Fruit fly (Drosophila melanogaster) whole organism, embryonic: ENCODE measurements around the gene CG14036.

ENCODE experiments used
- Bdp1 ChIP-seq: fragments of 200-800 bp; sonication (Bioruptor generic); optimal IDR thresholded peaks from 3 replicates; lab custom pipeline; 2016; ENCODE audit warnings: missing biosample characterization, missing genetic modification characterization
- CG10321 ChIP-seq: fragments of 200-800 bp; sonication (Bioruptor generic); IDR thresholded peaks from 2 replicates; pipeline ENCODE4 v1.3.6; 2022; ENCODE audit warnings: missing biosample characterization, missing genetic modification characterization
- CG11456 ChIP-seq: fragments of 200-800 bp; sonication (Bioruptor generic); IDR thresholded peaks from 3 replicates; pipeline ENCODE4 v1.3.6; 2022; ENCODE audit warnings: missing biosample characterization, missing genetic modification characterization
- CG11695 ChIP-seq: fragments of 200-800 bp; sonication (Bioruptor generic); IDR thresholded peaks from 3 replicates; pipeline ENCODE4 v1.3.6; 2022; ENCODE audit warnings: missing biosample characterization, missing genetic modification characterization
- CG12104 ChIP-seq: fragments of 200-800 bp; sonication (Bioruptor generic); optimal IDR thresholded peaks from 3 replicates; lab custom pipeline; 2016; ENCODE audit warnings: missing biosample characterization, missing genetic modification characterization
- CG12236 ChIP-seq: fragments of 200-800 bp; sonication (Bioruptor generic); optimal IDR thresholded peaks from 2 replicates; lab custom pipeline; 2016; ENCODE audit warnings: missing biosample characterization, missing genetic modification characterization
- CG13287 ChIP-seq: fragments of 200-800 bp; sonication (Bioruptor generic); IDR thresholded peaks from 2 replicates; pipeline ENCODE4 v1.3.6; 2022; ENCODE audit warnings: missing biosample characterization, missing genetic modification characterization; ENCODE audit not compliant: partially characterized antibody
- CG14667 ChIP-seq: fragments of 200-800 bp; sonication (Bioruptor generic); IDR thresholded peaks from 2 replicates; pipeline ENCODE4 v1.3.6; 2022; ENCODE audit warnings: missing biosample characterization, missing genetic modification characterization
- CG14710 ChIP-seq: fragments of 200-800 bp; sonication (Bioruptor generic); optimal IDR thresholded peaks from 3 replicates; lab custom pipeline; 2019; ENCODE audit warnings: missing biosample characterization, mild to moderate bottlenecking, missing genetic modification characterization, moderate library complexity
- CG14860 ChIP-seq: fragments of 200-800 bp; sonication (Bioruptor generic); IDR thresholded peaks from 3 replicates; pipeline ENCODE4 v1.3.6; 2022; ENCODE audit warnings: missing biosample characterization, missing genetic modification characterization; ENCODE audit not compliant: partially characterized antibody
- CG18476 ChIP-seq: fragments of 200-800 bp; sonication (Bioruptor generic); optimal IDR thresholded peaks from 2 replicates; lab custom pipeline; 2016; ENCODE audit warnings: missing biosample characterization, mild to moderate bottlenecking, missing genetic modification characterization
- CG18764 ChIP-seq: fragments of 200-800 bp; sonication (Bioruptor generic); optimal IDR thresholded peaks from 3 replicates; lab custom pipeline; 2016; ENCODE audit warnings: missing biosample characterization, missing genetic modification characterization
- CG2875 ChIP-seq: fragments of 200-800 bp; sonication (Bioruptor generic); optimal IDR thresholded peaks from 2 replicates; lab custom pipeline; 2017; ENCODE audit warnings: missing biosample characterization, mild to moderate bottlenecking, missing genetic modification characterization, missing genetic modification reagents
- CG3407 ChIP-seq: fragments of 200-800 bp; sonication (Bioruptor generic); optimal IDR thresholded peaks from 2 replicates; lab custom pipeline; 2018; ENCODE audit warnings: missing biosample characterization, mild to moderate bottlenecking, missing genetic modification characterization
- CG34224 ChIP-seq: fragments of 200-800 bp; sonication (Bioruptor generic); IDR thresholded peaks from 3 replicates; pipeline ENCODE4 v1.3.6; 2022; ENCODE audit warnings: missing biosample characterization, missing genetic modification characterization; ENCODE audit not compliant: partially characterized antibody
- CG3726 ChIP-seq: fragments of 200-800 bp; sonication (Bioruptor generic); IDR thresholded peaks from 3 replicates; pipeline ENCODE4, ENCODE4 v1.3.6; 2022; ENCODE audit warnings: missing biosample characterization, missing genetic modification characterization
- CG8478 ChIP-seq: fragments of >200 bp; optimal IDR thresholded peaks from 2 replicates; lab custom pipeline; 2018
- CG8944 ChIP-seq: fragments of 200-800 bp; sonication (Bioruptor generic); optimal IDR thresholded peaks from 3 replicates; lab custom pipeline; 2016; ENCODE audit warnings: missing biosample characterization, missing genetic modification characterization
- CkIIα-i1 ChIP-seq: fragments of 200-800 bp; sonication (Bioruptor generic); IDR thresholded peaks from 2 replicates; pipeline ENCODE4 v1.3.6; 2022; ENCODE audit warnings: missing biosample characterization, missing genetic modification characterization
- CoRest ChIP-seq: fragments of 200-800 bp; sonication (Bioruptor generic); optimal IDR thresholded peaks from 3 replicates; lab custom pipeline; 2018; ENCODE audit warnings: missing biosample characterization, mild to moderate bottlenecking, missing genetic modification characterization, moderate library complexity
- Dek ChIP-seq: fragments of 200-800 bp; sonication (Bioruptor generic); optimal IDR thresholded peaks from 3 replicates; lab custom pipeline; 2019; ENCODE audit warnings: missing biosample characterization, mild to moderate bottlenecking, missing genetic modification characterization, moderate library complexity
- E2f2 ChIP-seq: fragments of 200-800 bp; sonication (Bioruptor generic); IDR thresholded peaks from 2 replicates; pipeline ENCODE4 v1.3.6; 2022; ENCODE audit warnings: missing biosample characterization, missing genetic modification characterization
- Ets65A ChIP-seq: fragments of 200-800 bp; sonication (Bioruptor generic); peaks from one replicate; lab custom pipeline; 2016; ENCODE audit warnings: missing biosample characterization, missing genetic modification characterization
- HHEX ChIP-seq: fragments of 200-800 bp; sonication (Bioruptor generic); optimal IDR thresholded peaks from 3 replicates; lab custom pipeline; 2017; ENCODE audit warnings: missing biosample characterization, mild to moderate bottlenecking, missing genetic modification characterization, missing genetic modification reagents
- Lhr ChIP-seq: fragments of 200-800 bp; sonication (Bioruptor generic); optimal IDR thresholded peaks from 3 replicates; lab custom pipeline; 2017; ENCODE audit warnings: mild to moderate bottlenecking, missing biosample characterization, missing genetic modification reagents, missing genetic modification characterization
- MTF-1 ChIP-seq: fragments of 200-800 bp; sonication (Bioruptor generic); optimal IDR thresholded peaks from 2 replicates; lab custom pipeline; 2018; ENCODE audit warnings: missing biosample characterization, mild to moderate bottlenecking, missing genetic modification characterization, borderline replicate concordance
- Meics ChIP-seq: fragments of 200-800 bp; sonication (Bioruptor generic); optimal IDR thresholded peaks from 2 replicates; lab custom pipeline; 2017; ENCODE audit warnings: missing biosample characterization, mild to moderate bottlenecking, missing genetic modification characterization
- Oaz ChIP-seq: fragments of 200-800 bp; sonication (Bioruptor generic); IDR thresholded peaks from 2 replicates; pipeline ENCODE4 v1.3.6; 2022; ENCODE audit warnings: missing biosample characterization, missing genetic modification characterization
- Spps ChIP-seq: fragments of 200-800 bp; sonication (Bioruptor generic); optimal IDR thresholded peaks from 2 replicates; lab custom pipeline; 2018; ENCODE audit warnings: missing biosample characterization, mild to moderate bottlenecking, missing genetic modification characterization
- Ssrp ChIP-seq: fragments of 200-800 bp; sonication (Bioruptor generic); optimal IDR thresholded peaks from 2 replicates; lab custom pipeline; 2018; ENCODE audit warnings: missing biosample characterization, mild to moderate bottlenecking, missing genetic modification characterization, moderate library complexity
- Trl ChIP-seq, 3 experiments: fragments of >200 bp in 2 of 3; fragments of 200-800 bp in 1 of 3; sonication (Bioruptor generic) in 1 of 3; optimal IDR thresholded peaks; 2 replicates in 1 of 3; 3 replicates in 2 of 3; lab custom pipeline; 2016 to 2017; ENCODE audit warnings: missing biosample characterization in 1 of 3, missing genetic modification characterization in 1 of 3
- ara ChIP-seq: fragments of 200-800 bp; sonication (Bioruptor generic); IDR thresholded peaks from 2 replicates; pipeline ENCODE4 v1.3.6; 2022; ENCODE audit warnings: missing biosample characterization, missing genetic modification characterization
- cato ChIP-seq: fragments of 200-800 bp; sonication (Bioruptor generic); optimal IDR thresholded peaks from 2 replicates; lab custom pipeline; 2016; ENCODE audit warnings: missing biosample characterization, missing genetic modification characterization, borderline replicate concordance
- caup ChIP-seq: fragments of 200-800 bp; sonication (Bioruptor generic); optimal IDR thresholded peaks from 3 replicates; lab custom pipeline; 2017; ENCODE audit warnings: missing biosample characterization, mild to moderate bottlenecking, missing genetic modification characterization, moderate library complexity; ENCODE audit not compliant: severe bottlenecking
- disco-r ChIP-seq: fragments of 200-800 bp; sonication (Bioruptor generic); optimal IDR thresholded peaks from 2 replicates; lab custom pipeline; 2016; ENCODE audit warnings: missing biosample characterization, missing genetic modification characterization
- fd96Cb ChIP-seq: fragments of 200-800 bp; sonication (Bioruptor generic); optimal IDR thresholded peaks from 2 replicates; lab custom pipeline; 2018; ENCODE audit warnings: missing biosample characterization, mild to moderate bottlenecking, missing genetic modification characterization, moderate library complexity
- insv ChIP-seq, 2 experiments: fragments of 200-800 bp; sonication (Bioruptor generic); optimal IDR thresholded peaks; 3 replicates each; lab custom pipeline; 2016 to 2018; ENCODE audit warnings: missing biosample characterization in 2 of 2, missing genetic modification characterization in 2 of 2
- knrl ChIP-seq: fragments of 200-800 bp; sonication (Bioruptor generic); IDR thresholded peaks from 3 replicates; pipeline ENCODE4 v1.3.6; 2022; ENCODE audit warnings: missing biosample characterization, missing genetic modification characterization; ENCODE audit not compliant: partially characterized antibody
- mam ChIP-seq: fragments of 200-800 bp; sonication (Bioruptor generic); optimal IDR thresholded peaks from 3 replicates; lab custom pipeline; 2016; ENCODE audit warnings: missing biosample characterization, missing genetic modification characterization
- mirr ChIP-seq: fragments of 200-800 bp; sonication (Bioruptor generic); optimal IDR thresholded peaks from 3 replicates; lab custom pipeline; 2018; ENCODE audit warnings: missing biosample characterization, mild to moderate bottlenecking, missing genetic modification characterization
- nerfin-2 ChIP-seq: fragments of 200-800 bp; sonication (Bioruptor generic); IDR thresholded peaks from 2 replicates; pipeline ENCODE4 v1.3.6; 2022; ENCODE audit warnings: missing biosample characterization, missing genetic modification characterization; ENCODE audit not compliant: partially characterized antibody
- onecut ChIP-seq: fragments of 200-800 bp; sonication (Bioruptor generic); IDR thresholded peaks from 2 replicates; pipeline ENCODE4 v1.3.6; 2022; ENCODE audit warnings: missing biosample characterization, missing genetic modification characterization
- pfk ChIP-seq: fragments of 200-800 bp; sonication (Bioruptor generic); optimal IDR thresholded peaks from 2 replicates; lab custom pipeline; 2018; ENCODE audit warnings: missing biosample characterization, mild to moderate bottlenecking, missing genetic modification characterization, moderate library complexity
- ranshi ChIP-seq: fragments of 200-800 bp; sonication (Bioruptor generic); IDR thresholded peaks from 2 replicates; pipeline ENCODE4 v1.3.6; 2022; ENCODE audit warnings: missing biosample characterization, missing genetic modification characterization
- ttk ChIP-seq: fragments of 200-800 bp; sonication (Bioruptor generic); IDR thresholded peaks from 2 replicates; pipeline ENCODE4 v2.1.2; 2022; ENCODE audit warnings: missing biosample characterization, missing genetic modification characterization
- vfl ChIP-seq: fragments of 200-800 bp; sonication (Bioruptor generic); optimal IDR thresholded peaks from 2 replicates; lab custom pipeline; 2016; ENCODE audit warnings: missing biosample characterization, missing genetic modification characterization
- wor ChIP-seq: fragments of 200-800 bp; sonication (Bioruptor generic); IDR thresholded peaks from 2 replicates; pipeline ENCODE4 v1.3.6; 2022; ENCODE audit warnings: missing biosample characterization, missing genetic modification characterization
- zen2 ChIP-seq: fragments of 200-800 bp; sonication (Bioruptor generic); IDR thresholded peaks from 3 replicates; pipeline ENCODE4 v1.3.6; 2022; ENCODE audit warnings: missing biosample characterization, missing genetic modification characterization; ENCODE audit not compliant: partially characterized antibody

The CG14036 gene

dm6 chr2L:5060952-5061478 is 6.2 kb upstream of the CG14036 start (continued):
- TF ChIP-seq knrl (GFP tag; lab: Robert Waterston, UW) (no peak), CG13287 (GFP tag; lab: Robert Waterston, UW) (0 out of 2 replicates have a peak, but pooled peaks have one; percentile 7), Meics (GFP tag; lab: Kevin White, UChicago) (peak; percentile 74), disco-r (peak; percentile 61), zen2 (GFP tag; lab: Robert Waterston, UW) (no peak), CG3726 (GFP tag; lab: Robert Waterston, UW) (0 out of 3 replicates have a peak, but pooled peaks have one; percentile 24), mam (GFP tag; lab: Kevin White, UChicago) (peak; percentile 88), CG14667 (GFP tag; lab: Robert Waterston, UW) (no peak), wor (GFP tag; lab: Robert Waterston, UW) (0 out of 2 replicates have a peak, but pooled peaks have one; percentile 19), ara (GFP tag; lab: Robert Waterston, UW) (peak; percentile 40; the same call in 1 of the 2 replicates), CG12104 (GFP tag; lab: Kevin White, UChicago) (peak; percentile 51), Oaz (GFP tag; lab: Robert Waterston, UW) (peak; percentile 51; the same call in 1 of the 2 replicates), CG11456 (GFP tag; lab: Robert Waterston, UW) (peak; percentile 69; the same call in 1 of the 3 replicates), Lhr (GFP tag; lab: Kevin White, UChicago) (no peak), Bdp1 (GFP tag; lab: Kevin White, UChicago) (peak; percentile 32), CkIIα-i1 (GFP tag; lab: Robert Waterston, UW) (no peak), CG14710 (peak; percentile 28), CG11695 (GFP tag; lab: Robert Waterston, UW) (peak; percentile 84), CoRest (tag; lab: Kevin White, UChicago) (peak; percentile 28), vfl (GFP tag; lab: Kevin White, UChicago) (no peak), cato (no peak), ttk (GFP tag; lab: Robert Waterston, UW) (no peak; the same call in 1 of the 2 replicates), CG34224 (GFP tag; lab: Robert Waterston, UW) (no peak), CG18476 (GFP tag; lab: Kevin White, UChicago) (peak; percentile 19), CG10321 (GFP tag; lab: Robert Waterston, UW) (peak; percentile 22; the same call in 1 of the 2 replicates), Ssrp (tag; lab: Kevin White, UChicago) (peak; percentile 21), fd96Cb (tag; lab: Kevin White, UChicago) (peak; percentile 66), CG8944 (GFP tag; lab: Kevin White, UChicago) (peak; percentile 12), insv (GFP tag; optimal IDR thresholded peaks at IDR 0.05; lab: Kevin White, UChicago) (peak in 1 of 2 experiments; percentile 25), Ets65A (peak; percentile 88), ranshi (peak; percentile 70), mirr (GFP tag; lab: Kevin White, UChicago) (peak; percentile 69), CG3407 (peak; percentile 47), E2f2 (GFP tag; lab: Robert Waterston, UW) (peak; percentile 47; the same call in 1 of the 2 replicates), pfk (GFP tag; lab: Kevin White, UChicago) (no peak), Spps (tag; lab: Kevin White, UChicago) (no peak), HHEX (GFP tag; lab: Kevin White, UChicago) (peak; percentile 76), MTF-1 (GFP tag; lab: Kevin White, UChicago) (peak; percentile 21), Trl (optimal IDR thresholded peaks at IDR 0.05; lab: Kevin White, UChicago) (no peak), Trl (GFP tag; optimal IDR thresholded peaks at IDR 0.05; lab: Kevin White, UChicago) (peak; percentile 77), CG12236 (GFP tag; lab: Kevin White, UChicago) (peak; percentile 27), Dek (tag; lab: Kevin White, UChicago) (peak; percentile 56), onecut (GFP tag; lab: Robert Waterston, UW) (peak; percentile 41; the same call in 1 of the 2 replicates), nerfin-2 (GFP tag; lab: Robert Waterston, UW) (no peak), CG8478 (lab: Kevin White, UChicago) (no peak), CG18764 (GFP tag; lab: Kevin White, UChicago) (peak; percentile 11), caup (peak; percentile 88), CG2875 (peak; percentile 40), CG14860 (GFP tag; lab: Robert Waterston, UW) (no peak)
